Worm (Caenorhabditis elegans) whole organism, young adult: ENCODE data around the gene mks-1.

Experiments
- B0336.3 ChIP-seq: fragments of 200-800 bp; sonication (Bioruptor generic); IDR thresholded peaks from 2 replicates; pipeline ENCODE4 v1.3.6; 2022; ENCODE audit warnings: missing genetic modification characterization, missing compliant biosample characterization
- C17E4.6 ChIP-seq: fragments of 200-800 bp; sonication (Bioruptor generic); IDR thresholded peaks from 2 replicates; pipeline ENCODE4 v1.3.6; 2022; ENCODE audit warnings: missing genetic modification reagents, missing genetic modification characterization, missing compliant biosample characterization
- F37B4.10 ChIP-seq: fragments of 200-800 bp; sonication (Bioruptor generic); IDR thresholded peaks from 2 replicates; pipeline ENCODE4 v1.3.6; 2022; ENCODE audit warnings: missing genetic modification characterization, missing compliant biosample characterization
- F52B5.7 ChIP-seq: sonication (generic microtip); optimal IDR thresholded peaks from 2 replicates; lab custom pipeline; 2016; ENCODE audit warnings: mild to moderate bottlenecking, missing genetic modification characterization, missing compliant biosample characterization
- Y95B8A.8 ChIP-seq: fragments of 200-800 bp; sonication (Bioruptor generic); IDR thresholded peaks from 2 replicates; pipeline ENCODE4 v1.3.6; 2022; ENCODE audit warnings: missing genetic modification reagents, missing genetic modification characterization, missing compliant biosample characterization
- ZK185.1 ChIP-seq: sonication (generic microtip); optimal IDR thresholded peaks from 2 replicates; lab custom pipeline; 2016; ENCODE audit warnings: mild to moderate bottlenecking, missing genetic modification characterization, missing compliant biosample characterization; ENCODE audit not compliant: poor library complexity, severe bottlenecking
- atf-7 ChIP-seq: sonication (generic microtip); optimal IDR thresholded peaks from 2 replicates; lab custom pipeline; 2017; ENCODE audit warnings: mild to moderate bottlenecking, missing genetic modification characterization, missing compliant biosample characterization
- ccch-3 ChIP-seq: fragments of 200-800 bp; sonication (Bioruptor generic); optimal IDR thresholded peaks from 2 replicates; lab custom pipeline; 2018; ENCODE audit warnings: mild to moderate bottlenecking, missing genetic modification characterization, missing compliant biosample characterization
- chd-7 ChIP-seq: sonication (generic microtip); optimal IDR thresholded peaks from 2 replicates; lab custom pipeline; 2016; ENCODE audit warnings: mild to moderate bottlenecking, missing genetic modification characterization, moderate library complexity, missing compliant biosample characterization
- dox-1 ChIP-seq: fragments of 200-800 bp; sonication (Bioruptor generic); IDR thresholded peaks from 2 replicates; pipeline ENCODE4 v1.3.6; 2022; ENCODE audit warnings: missing genetic modification reagents, missing genetic modification characterization, missing compliant biosample characterization
- lag-1 ChIP-seq: fragments of 200-800 bp; sonication (Bioruptor generic); IDR thresholded peaks from 2 replicates; pipeline ENCODE4 v1.3.6; 2022; ENCODE audit warnings: missing genetic modification reagents, missing genetic modification characterization, missing compliant biosample characterization
- nfya-2 ChIP-seq: fragments of 200-800 bp; sonication (Bioruptor generic); IDR thresholded peaks from 2 replicates; pipeline ENCODE4 v1.3.6; 2022; ENCODE audit warnings: missing genetic modification reagents, missing genetic modification characterization, missing compliant biosample characterization
- unc-62 ChIP-seq: fragments of 150-350 bp; optimal IDR thresholded peaks from 2 replicates; lab custom pipeline; 2014; ENCODE audit warnings: missing biosample characterization, missing genetic modification reagents, missing genetic modification characterization

ce11 chrIII:3240893-3241292 lies 54.8 kb downstream of the mks-1 start:
- no peak for TF ChIP-seq chd-7 (tag; lab: Kevin White, UChicago)
- TF ChIP-seq C17E4.6, result no peak
- no peak for TF ChIP-seq B0336.3 (GFP tag; lab: Robert Waterston, UW)
- no peak for TF ChIP-seq Y95B8A.8 (GFP tag; lab: Robert Waterston, UW)
- TF ChIP-seq ZK185.1 (tag; lab: Kevin White, UChicago), result no peak
- TF ChIP-seq nfya-2, result no peak
- no peak for TF ChIP-seq F52B5.7 (tag; lab: Kevin White, UChicago)
- no peak for TF ChIP-seq lag-1 (GFP tag; lab: Robert Waterston, UW)
- TF ChIP-seq dox-1 (GFP tag; lab: Robert Waterston, UW), result no peak
- TF ChIP-seq F37B4.10, result no peak
- no peak for TF ChIP-seq unc-62 (GFP tag; lab: Kevin White, UChicago)
- no peak for TF ChIP-seq atf-7 (tag; lab: Kevin White, UChicago)
- no peak for TF ChIP-seq ccch-3 (GFP tag; lab: Kevin White, UChicago)
